Worm (Caenorhabditis elegans) whole organism, young adult: ENCODE results near the gene aexr-3.
A peak's percentile ranks its signal among the peaks of the same experiment; 100 is the strongest.

Source experiments
- B0019.2 ChIP-seq: fragments of 200-800 bp; sonication (Bioruptor generic); conservative IDR thresholded peaks from 2 replicates; pipeline ENCODE4 v1.3.6; 2022; ENCODE audit warnings: missing genetic modification reagents, missing genetic modification characterization, missing compliant biosample characterization
- B0261.1 ChIP-seq: sonication (generic microtip); optimal IDR thresholded peaks from 2 replicates; lab custom pipeline; 2016; ENCODE audit warnings: mild to moderate bottlenecking, missing genetic modification characterization, moderate library complexity, missing compliant biosample characterization
- B0336.3 ChIP-seq: fragments of 200-800 bp; sonication (Bioruptor generic); IDR thresholded peaks from 2 replicates; pipeline ENCODE4 v1.3.6; 2022; ENCODE audit warnings: missing genetic modification characterization, missing compliant biosample characterization
- C17E4.6 ChIP-seq: fragments of 200-800 bp; sonication (Bioruptor generic); IDR thresholded peaks from 2 replicates; pipeline ENCODE4 v1.3.6; 2022; ENCODE audit warnings: missing genetic modification reagents, missing genetic modification characterization, missing compliant biosample characterization
- D2030.7 ChIP-seq: fragments of 200-800 bp; sonication (Bioruptor generic); IDR thresholded peaks from 2 replicates; pipeline ENCODE4 v1.3.6; 2022; ENCODE audit warnings: missing genetic modification reagents, missing genetic modification characterization, missing compliant biosample characterization
- F57C9.4 ChIP-seq: sonication (generic microtip); optimal IDR thresholded peaks from 2 replicates; lab custom pipeline; 2017; ENCODE audit warnings: mild to moderate bottlenecking, missing genetic modification characterization, missing compliant biosample characterization
- K11D2.4 ChIP-seq: fragments of 200-800 bp; sonication (Bioruptor generic); IDR thresholded peaks from 2 replicates; pipeline ENCODE4 v1.3.6; 2022; ENCODE audit warnings: missing genetic modification reagents, missing genetic modification characterization, missing compliant biosample characterization
- T07F8.4 ChIP-seq: sonication (generic microtip); optimal IDR thresholded peaks from 2 replicates; lab custom pipeline; 2016; ENCODE audit warnings: mild to moderate bottlenecking, missing genetic modification characterization, moderate library complexity, missing compliant biosample characterization
- Y53F4B.3 ChIP-seq: fragments of 200-800 bp; sonication (Bioruptor generic); IDR thresholded peaks from 2 replicates; pipeline ENCODE4 v1.3.6; 2022; ENCODE audit warnings: missing genetic modification reagents, missing genetic modification characterization, missing compliant biosample characterization
- Y53G8AR.9 ChIP-seq: fragments of 200-800 bp; sonication (Bioruptor generic); conservative IDR thresholded peaks from 2 replicates; pipeline ENCODE4 v1.3.6; 2022; ENCODE audit warnings: missing genetic modification reagents, missing genetic modification characterization, missing compliant biosample characterization
- Y79H2A.3 ChIP-seq: fragments of 200-800 bp; sonication (Bioruptor generic); conservative IDR thresholded peaks from 2 replicates; pipeline ENCODE4 v1.3.6; 2022; ENCODE audit warnings: missing genetic modification reagents, missing genetic modification characterization, missing compliant biosample characterization
- akir-1 ChIP-seq: fragments of 200-800 bp; sonication (Bioruptor generic); optimal IDR thresholded peaks from 2 replicates; lab custom pipeline; 2018; ENCODE audit warnings: mild to moderate bottlenecking, missing genetic modification characterization, moderate library complexity, missing compliant biosample characterization
- attf-5 ChIP-seq: fragments of 200-800 bp; sonication (Bioruptor generic); optimal IDR thresholded peaks from 2 replicates; lab custom pipeline; 2018; ENCODE audit warnings: mild to moderate bottlenecking, missing genetic modification characterization, missing compliant biosample characterization
- attf-6 ChIP-seq: fragments of 200-800 bp; sonication (Bioruptor generic); IDR thresholded peaks from 2 replicates; pipeline ENCODE4 v1.3.6; 2022; ENCODE audit warnings: missing genetic modification reagents, missing genetic modification characterization, missing compliant biosample characterization
- bed-1 ChIP-seq: fragments of 200-800 bp; sonication (Bioruptor generic); IDR thresholded peaks from 2 replicates; pipeline ENCODE4 v1.3.6; 2022; ENCODE audit warnings: missing genetic modification reagents, missing genetic modification characterization, missing compliant biosample characterization
- cebp-1 ChIP-seq, 2 experiments: fragments of 200-800 bp in 1 of 2; sonication (Bioruptor generic) in 1 of 2; sonication (generic microtip) in 1 of 2; IDR thresholded peaks in 1 of 2; optimal IDR thresholded peaks in 1 of 2; 2 replicates each; pipeline versions ENCODE4 v1.3.6 to Lab custom; 2017 to 2022; ENCODE audit warnings: missing compliant biosample characterization in 2 of 2, missing genetic modification characterization in 2 of 2, mild to moderate bottlenecking in 1 of 2, missing genetic modification reagents in 1 of 2, moderate library complexity in 1 of 2
- ceh-27 ChIP-seq: fragments of 200-800 bp; sonication (Bioruptor generic); optimal IDR thresholded peaks from 2 replicates; lab custom pipeline; 2018; ENCODE audit warnings: mild to moderate bottlenecking, missing genetic modification characterization, moderate library complexity, missing compliant biosample characterization
- ceh-58 ChIP-seq: fragments of 200-800 bp; sonication (Bioruptor generic); IDR thresholded peaks from 2 replicates; pipeline ENCODE4 v1.3.6; 2022; ENCODE audit warnings: missing genetic modification characterization, missing compliant biosample characterization
- ceh-91 ChIP-seq: fragments of 200-800 bp; sonication (Bioruptor generic); IDR thresholded peaks from 2 replicates; pipeline ENCODE4 v1.3.6; 2022; ENCODE audit warnings: missing genetic modification reagents, missing genetic modification characterization, missing compliant biosample characterization
- dox-1 ChIP-seq: fragments of 200-800 bp; sonication (Bioruptor generic); IDR thresholded peaks from 2 replicates; pipeline ENCODE4 v1.3.6; 2022; ENCODE audit warnings: missing genetic modification reagents, missing genetic modification characterization, missing compliant biosample characterization
- egl-44 ChIP-seq: fragments of 200-800 bp; sonication (Bioruptor generic); IDR thresholded peaks from 2 replicates; pipeline ENCODE4 v1.3.6; 2022; ENCODE audit warnings: missing genetic modification reagents, missing genetic modification characterization, missing compliant biosample characterization
- ekl-4 ChIP-seq: fragments of 200-800 bp; sonication (Bioruptor generic); IDR thresholded peaks from 2 replicates; pipeline ENCODE4 v1.3.6; 2022; ENCODE audit warnings: missing genetic modification reagents, missing genetic modification characterization, missing compliant biosample characterization
- fkh-3 ChIP-seq: sonication (generic microtip); optimal IDR thresholded peaks from 2 replicates; lab custom pipeline; 2016; ENCODE audit warnings: mild to moderate bottlenecking, missing genetic modification characterization, missing compliant biosample characterization
- gei-17 ChIP-seq: fragments of 200-800 bp; sonication (Bioruptor generic); optimal IDR thresholded peaks from 2 replicates; lab custom pipeline; 2018; ENCODE audit warnings: mild to moderate bottlenecking, missing genetic modification characterization, missing compliant biosample characterization
- hrde-1 ChIP-seq: sonication (generic microtip); optimal IDR thresholded peaks from 2 replicates; lab custom pipeline; 2016; ENCODE audit warnings: missing genetic modification characterization, mild to moderate bottlenecking, missing compliant biosample characterization, moderate library complexity, missing genotype, missing genetic modification reagents, borderline replicate concordance
- hsf-1 ChIP-seq: fragments of 200-800 bp; sonication (Bioruptor generic); IDR thresholded peaks from 2 replicates; pipeline ENCODE4 v1.3.6; 2022; ENCODE audit warnings: missing genetic modification reagents, missing genetic modification characterization, missing compliant biosample characterization
- lag-1 ChIP-seq: fragments of 200-800 bp; sonication (Bioruptor generic); IDR thresholded peaks from 2 replicates; pipeline ENCODE4 v1.3.6; 2022; ENCODE audit warnings: missing genetic modification reagents, missing genetic modification characterization, missing compliant biosample characterization
- lin-26 ChIP-seq: fragments of 200-800 bp; sonication (Bioruptor generic); IDR thresholded peaks from 2 replicates; pipeline ENCODE4 v1.3.6; 2022; ENCODE audit warnings: missing genetic modification reagents, missing genetic modification characterization, missing compliant biosample characterization
- lin-40 ChIP-seq: sonication (generic microtip); optimal IDR thresholded peaks from 2 replicates; lab custom pipeline; 2016; ENCODE audit warnings: missing genetic modification characterization, mild to moderate bottlenecking, missing compliant biosample characterization, missing genotype, missing genetic modification reagents
- lsy-27 ChIP-seq: sonication (generic microtip); optimal IDR thresholded peaks from 2 replicates; lab custom pipeline; 2017; ENCODE audit warnings: missing genetic modification characterization, mild to moderate bottlenecking, missing compliant biosample characterization, antibody characterized with exemption, missing genotype, borderline replicate concordance; ENCODE audit not compliant: insufficient read depth
- madf-10 ChIP-seq: sonication (generic microtip); optimal IDR thresholded peaks from 2 replicates; lab custom pipeline; 2016; ENCODE audit warnings: mild to moderate bottlenecking, missing genetic modification characterization, missing compliant biosample characterization
- madf-6 ChIP-seq: fragments of 200-800 bp; sonication (Bioruptor generic); IDR thresholded peaks from 2 replicates; pipeline ENCODE4 v1.3.6; 2022; ENCODE audit warnings: missing genetic modification reagents, missing genetic modification characterization, missing compliant biosample characterization
- mcd-1 ChIP-seq: fragments of 200-800 bp; sonication (Bioruptor generic); IDR thresholded peaks from 2 replicates; pipeline ENCODE4 v1.3.6; 2022; ENCODE audit warnings: missing genetic modification reagents, missing genetic modification characterization, missing compliant biosample characterization
- nfya-1 ChIP-seq: sonication (generic microtip); optimal IDR thresholded peaks from 2 replicates; lab custom pipeline; 2017; ENCODE audit warnings: antibody characterized with exemption, missing compliant biosample characterization, missing genetic modification characterization, borderline replicate concordance; ENCODE audit not compliant: insufficient read depth
- nfya-2 ChIP-seq: fragments of 200-800 bp; sonication (Bioruptor generic); IDR thresholded peaks from 2 replicates; pipeline ENCODE4 v1.3.6; 2022; ENCODE audit warnings: missing genetic modification reagents, missing genetic modification characterization, missing compliant biosample characterization
- nfyb-1 ChIP-seq: fragments of 200-800 bp; sonication (Bioruptor generic); IDR thresholded peaks from 2 replicates; pipeline ENCODE4 v1.3.6; 2022; ENCODE audit warnings: missing genetic modification reagents, missing genetic modification characterization, missing compliant biosample characterization
- nhr-120 ChIP-seq: fragments of 200-800 bp; sonication (Bioruptor generic); IDR thresholded peaks from 2 replicates; pipeline ENCODE4 v1.3.6; 2022; ENCODE audit warnings: missing genetic modification characterization, missing compliant biosample characterization
- nhr-27 ChIP-seq: fragments of 200-800 bp; sonication (Bioruptor generic); optimal IDR thresholded peaks from 2 replicates; lab custom pipeline; 2018; ENCODE audit warnings: mild to moderate bottlenecking, missing genetic modification characterization, moderate library complexity, missing compliant biosample characterization
- rec-8 ChIP-seq, 2 experiments: sonication (generic microtip); optimal IDR thresholded peaks; 2 replicates each; lab custom pipeline; 2016; ENCODE audit warnings: mild to moderate bottlenecking in 2 of 2, missing genetic modification characterization in 2 of 2, missing genetic modification reagents in 2 of 2, missing genotype in 2 of 2, missing biosample characterization in 1 of 2, missing compliant biosample characterization in 1 of 2, moderate library complexity in 1 of 2
- rpc-1 ChIP-seq, 2 experiments: fragments of 150-350 bp in 1 of 2; sonication (generic microtip) in 1 of 2; optimal IDR thresholded peaks; 2 replicates each; lab custom pipeline; 2014 to 2018; ENCODE audit warnings: missing biosample characterization in 1 of 2, missing genetic modification characterization in 1 of 2, missing genetic modification reagents in 1 of 2, missing genotype in 1 of 2
- snpc-1.3 ChIP-seq: sonication (generic microtip); optimal IDR thresholded peaks from 2 replicates; lab custom pipeline; 2017; ENCODE audit warnings: missing genetic modification characterization, mild to moderate bottlenecking, missing compliant biosample characterization, antibody characterized with exemption, moderate library complexity, missing genotype, missing genetic modification reagents; ENCODE audit not compliant: insufficient read depth
- snpc-3.4 ChIP-seq: sonication (generic microtip); optimal IDR thresholded peaks from 2 replicates; lab custom pipeline; 2017; ENCODE audit warnings: missing genetic modification characterization, mild to moderate bottlenecking, missing compliant biosample characterization, antibody characterized with exemption, moderate library complexity, missing genotype, missing genetic modification reagents
- tbp1 ChIP-seq: fragments of 200-800 bp; sonication (Bioruptor generic); optimal IDR thresholded peaks from 2 replicates; lab custom pipeline; 2018; ENCODE audit warnings: mild to moderate bottlenecking, missing genetic modification characterization, missing compliant biosample characterization
- unc-62 ChIP-seq: fragments of 150-350 bp; optimal IDR thresholded peaks from 2 replicates; lab custom pipeline; 2014; ENCODE audit warnings: missing biosample characterization, missing genetic modification reagents, missing genetic modification characterization
- xnd-1 ChIP-seq: sonication (generic microtip); optimal IDR thresholded peaks from 2 replicates; lab custom pipeline; 2016; ENCODE audit warnings: missing genotype, missing genetic modification reagents, missing genetic modification characterization, missing compliant biosample characterization
- ztf-22 ChIP-seq: fragments of 200-800 bp; sonication (Bioruptor generic); optimal IDR thresholded peaks from 2 replicates; lab custom pipeline; 2018; ENCODE audit warnings: mild to moderate bottlenecking, missing genetic modification characterization, moderate library complexity, missing compliant biosample characterization
- ztf-6 ChIP-seq: fragments of 200-800 bp; sonication (Bioruptor generic); IDR thresholded peaks from 2 replicates; pipeline ENCODE4 v1.3.6; 2022; ENCODE audit warnings: missing genetic modification reagents, missing genetic modification characterization, missing compliant biosample characterization

The aexr-3 gene

DNA sequence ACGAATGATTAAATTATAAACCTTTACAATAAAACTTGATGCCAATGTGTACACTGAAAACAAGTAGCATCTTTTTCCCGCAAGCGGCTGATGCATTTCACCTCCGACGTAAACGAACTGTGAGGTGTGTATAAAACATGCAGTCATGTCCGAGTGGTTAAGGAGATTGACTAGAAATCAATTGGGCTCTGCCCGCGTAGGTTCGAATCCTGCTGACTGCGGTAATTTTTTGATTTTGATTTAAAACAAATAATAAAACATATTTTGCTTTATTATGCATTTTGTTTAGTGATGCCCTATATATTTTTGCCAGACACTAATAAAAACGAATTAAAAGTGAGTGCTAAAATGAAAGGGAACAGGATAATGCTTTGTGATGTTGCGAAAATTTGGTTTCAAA lies 10.5 kb upstream of the aexr-3 start (continued):
- TF ChIP-seq hrde-1 (tag; lab: Kevin White, UChicago) (peak; percentile 65), Y53G8AR.9 (no peak), madf-6 (GFP tag; lab: Robert Waterston, UW) (no peak), nfya-2 (GFP tag; lab: Robert Waterston, UW) (no peak), attf-5 (peak; percentile 14), snpc-3.4 (tag; lab: Kevin White, UChicago) (peak; percentile 55), cebp-1 (GFP tag; IDR thresholded peaks at IDR 0.05; lab: Robert Waterston, UW) (no peak), cebp-1 (tag; optimal IDR thresholded peaks at IDR 0.05; lab: Kevin White, UChicago) (no peak), akir-1 (GFP tag; lab: Kevin White, UChicago) (no peak), ceh-91 (no peak), ekl-4 (GFP tag; lab: Robert Waterston, UW) (0 out of 2 replicates have a peak, but pooled peaks have one; percentile 13), nhr-27 (tag; lab: Kevin White, UChicago) (no peak), egl-44 (no peak), ztf-22 (no peak), D2030.7 (GFP tag; lab: Robert Waterston, UW) (peak; percentile 54), gei-17 (GFP tag; lab: Kevin White, UChicago) (no peak), Y53F4B.3 (no peak), B0336.3 (GFP tag; lab: Robert Waterston, UW) (no peak), F57C9.4 (tag; lab: Kevin White, UChicago) (no peak), mcd-1 (GFP tag; lab: Robert Waterston, UW) (no peak), ceh-27 (GFP tag; lab: Kevin White, UChicago) (no peak), rpc-1 (optimal IDR thresholded peaks at IDR 0.05; lab: Kevin White, UChicago) (peak; percentile 96), rpc-1 (tag; optimal IDR thresholded peaks at IDR 0.05; lab: Kevin White, UChicago) (peak; percentile 95), unc-62 (GFP tag; lab: Kevin White, UChicago) (no peak), bed-1 (GFP tag; lab: Robert Waterston, UW) (no peak), B0019.2 (GFP tag; lab: Robert Waterston, UW) (no peak), rec-8 (tag; optimal IDR thresholded peaks at IDR 0.05; lab: Kevin White, UChicago) (peak; percentile 20 to 50), lsy-27 (tag; lab: Kevin White, UChicago) (peak; percentile 45), dox-1 (GFP tag; lab: Robert Waterston, UW) (no peak), nfyb-1 (GFP tag; lab: Robert Waterston, UW) (peak; percentile 81), fkh-3 (tag; lab: Kevin White, UChicago) (no peak), K11D2.4 (GFP tag; lab: Robert Waterston, UW) (no peak), B0261.1 (tag; lab: Kevin White, UChicago) (peak; percentile 94), lag-1 (GFP tag; lab: Robert Waterston, UW) (no peak), hsf-1 (GFP tag; lab: Robert Waterston, UW) (0 out of 2 replicates have a peak, but pooled peaks have one; percentile 34), attf-6 (GFP tag; lab: Robert Waterston, UW) (no peak), xnd-1 (tag; lab: Kevin White, UChicago) (no peak), nhr-120 (GFP tag; lab: Robert Waterston, UW) (no peak), lin-40 (tag; lab: Kevin White, UChicago) (peak; percentile 50), T07F8.4 (peak; percentile 73), Y79H2A.3 (GFP tag; lab: Robert Waterston, UW) (no peak), nfya-1 (tag; lab: Kevin White, UChicago) (no peak), ceh-58 (no peak), snpc-1.3 (tag; lab: Kevin White, UChicago) (peak; percentile 75), tbp1 (peak; percentile 97), lin-26 (GFP tag; lab: Robert Waterston, UW) (no peak), C17E4.6 (GFP tag; lab: Robert Waterston, UW) (no peak), madf-10 (peak; percentile 64), ztf-6 (GFP tag; lab: Robert Waterston, UW) (no peak)
